Fruit fly (Drosophila melanogaster) whole organism, embryonic: ENCODE measurements around the gene CG34287.
A peak's percentile ranks its signal among the peaks of the same experiment; 100 is the strongest.

Experiments
- ATbp ChIP-seq: fragments of 200-800 bp; sonication (Bioruptor generic); optimal IDR thresholded peaks from 2 replicates; lab custom pipeline; 2017; ENCODE audit warnings: missing biosample characterization, mild to moderate bottlenecking, missing genetic modification characterization, missing genetic modification reagents
- Abd-B ChIP-seq: fragments of 200-800 bp; sonication (Bioruptor generic); optimal IDR thresholded peaks from 2 replicates; lab custom pipeline; 2018; ENCODE audit warnings: missing biosample characterization, mild to moderate bottlenecking, missing genetic modification characterization, moderate library complexity
- Bgb ChIP-seq: fragments of 200-800 bp; sonication (Bioruptor generic); IDR thresholded peaks from 2 replicates; pipeline ENCODE4 v1.3.6; 2022; ENCODE audit warnings: missing biosample characterization, missing genetic modification characterization; ENCODE audit not compliant: partially characterized antibody
- CG10267 ChIP-seq: fragments of 200-800 bp; sonication (Bioruptor generic); optimal IDR thresholded peaks from 2 replicates; lab custom pipeline; 2018; ENCODE audit warnings: missing biosample characterization, mild to moderate bottlenecking, missing genetic modification characterization, moderate library complexity
- CG11093 ChIP-seq: fragments of 200-800 bp; sonication (Bioruptor generic); IDR thresholded peaks from 3 replicates; pipeline ENCODE4 v1.3.6; 2022; ENCODE audit warnings: missing biosample characterization, missing genetic modification characterization
- CG11560 ChIP-seq: fragments of 200-800 bp; sonication (Bioruptor generic); IDR thresholded peaks from 3 replicates; pipeline ENCODE4 v1.3.6; 2022; ENCODE audit warnings: missing biosample characterization, missing genetic modification characterization
- CG11723 ChIP-seq: fragments of 200-800 bp; sonication (Bioruptor generic); optimal IDR thresholded peaks from 2 replicates; lab custom pipeline; 2017; ENCODE audit warnings: missing biosample characterization, mild to moderate bottlenecking, missing genetic modification characterization
- CG13624 ChIP-seq: fragments of 200-800 bp; sonication (Bioruptor generic); optimal IDR thresholded peaks from 2 replicates; lab custom pipeline; 2016; ENCODE audit warnings: missing biosample characterization, missing genetic modification characterization
- CG14710 ChIP-seq: fragments of 200-800 bp; sonication (Bioruptor generic); optimal IDR thresholded peaks from 3 replicates; lab custom pipeline; 2019; ENCODE audit warnings: missing biosample characterization, mild to moderate bottlenecking, missing genetic modification characterization, moderate library complexity
- CG14860 ChIP-seq: fragments of 200-800 bp; sonication (Bioruptor generic); IDR thresholded peaks from 3 replicates; pipeline ENCODE4 v1.3.6; 2022; ENCODE audit warnings: missing biosample characterization, missing genetic modification characterization; ENCODE audit not compliant: partially characterized antibody
- CG15269 ChIP-seq: fragments of 200-800 bp; sonication (Bioruptor generic); optimal IDR thresholded peaks from 2 replicates; lab custom pipeline; 2018; ENCODE audit warnings: missing biosample characterization, mild to moderate bottlenecking, missing genetic modification characterization, moderate library complexity
- CG17361 ChIP-seq: fragments of 200-800 bp; sonication (Bioruptor generic); IDR thresholded peaks from 3 replicates; pipeline ENCODE4 v1.3.6; 2022; ENCODE audit warnings: missing biosample characterization, missing genetic modification characterization
- CG2678 ChIP-seq: fragments of 200-800 bp; sonication (Bioruptor generic); optimal IDR thresholded peaks from 3 replicates; lab custom pipeline; 2019; ENCODE audit warnings: missing biosample characterization, mild to moderate bottlenecking, missing genetic modification characterization, moderate library complexity
- CG31224 ChIP-seq: fragments of 200-800 bp; sonication (Bioruptor generic); IDR thresholded peaks from 2 replicates; pipeline ENCODE4 v1.3.6; 2022; ENCODE audit warnings: missing biosample characterization, missing genetic modification characterization
- CG4707 ChIP-seq: fragments of 200-800 bp; sonication (Bioruptor generic); optimal IDR thresholded peaks from 2 replicates; lab custom pipeline; 2018; ENCODE audit warnings: missing biosample characterization, mild to moderate bottlenecking, missing genetic modification characterization, moderate library complexity
- CG6765 ChIP-seq: fragments of 200-800 bp; sonication (Bioruptor generic); optimal IDR thresholded peaks from 3 replicates; lab custom pipeline; 2017; ENCODE audit warnings: missing biosample characterization, mild to moderate bottlenecking, missing genetic modification characterization
- CG6791 ChIP-seq: fragments of 200-800 bp; sonication (Bioruptor generic); IDR thresholded peaks from 3 replicates; pipeline ENCODE4 v1.3.6; 2022; ENCODE audit warnings: missing biosample characterization, missing genetic modification characterization; ENCODE audit not compliant: partially characterized antibody
- CG7271 ChIP-seq: fragments of 200-800 bp; sonication (Bioruptor generic); optimal IDR thresholded peaks from 2 replicates; lab custom pipeline; 2018; ENCODE audit warnings: missing biosample characterization, mild to moderate bottlenecking, missing genetic modification characterization, moderate library complexity
- CG7786 ChIP-seq: fragments of 200-800 bp; sonication (Bioruptor generic); optimal IDR thresholded peaks from 2 replicates; lab custom pipeline; 2016; ENCODE audit warnings: missing biosample characterization, missing genetic modification characterization
- CG8290 ChIP-seq, 3 experiments: fragments of 200-800 bp; sonication (Bioruptor generic); optimal IDR thresholded peaks; 2 replicates each; lab custom pipeline; 2016 to 2019; ENCODE audit warnings: missing biosample characterization in 3 of 3, missing genetic modification characterization in 3 of 3, mild to moderate bottlenecking in 2 of 3, moderate library complexity in 1 of 3
- CG9215 ChIP-seq: fragments of 200-800 bp; sonication (Bioruptor generic); IDR thresholded peaks from 2 replicates; pipeline ENCODE4 v1.3.6; 2022; ENCODE audit warnings: missing biosample characterization, missing genetic modification characterization
- Camta ChIP-seq: fragments of 200-800 bp; sonication (Bioruptor generic); optimal IDR thresholded peaks from 2 replicates; lab custom pipeline; 2016; ENCODE audit warnings: missing biosample characterization, missing genetic modification characterization
- Hey ChIP-seq: fragments of 200-800 bp; sonication (Bioruptor generic); optimal IDR thresholded peaks from 3 replicates; lab custom pipeline; 2018; ENCODE audit warnings: missing biosample characterization, mild to moderate bottlenecking, missing genetic modification characterization
- HmgD ChIP-seq: fragments of 200-800 bp; sonication (Bioruptor generic); optimal IDR thresholded peaks from 3 replicates; lab custom pipeline; 2016; ENCODE audit warnings: missing biosample characterization, missing genetic modification characterization
- Hr51 ChIP-seq, 2 experiments: fragments of 200-800 bp; sonication (Bioruptor generic); optimal IDR thresholded peaks; 2 replicates in 1 of 2; 3 replicates in 1 of 2; lab custom pipeline; 2016 to 2018; ENCODE audit warnings: missing biosample characterization in 2 of 2, missing genetic modification characterization in 2 of 2, mild to moderate bottlenecking in 1 of 2, moderate library complexity in 1 of 2
- Hr78 ChIP-seq, 2 experiments: fragments of 200-800 bp in 1 of 2; fragments of >200 bp in 1 of 2; sonication (Bioruptor generic) in 1 of 2; optimal IDR thresholded peaks; 2 replicates each; lab custom pipeline; 2017 to 2019; ENCODE audit warnings: missing biosample characterization in 2 of 2, missing genetic modification characterization in 2 of 2, mild to moderate bottlenecking in 1 of 2, moderate library complexity in 1 of 2
- Lhr ChIP-seq: fragments of 200-800 bp; sonication (Bioruptor generic); optimal IDR thresholded peaks from 3 replicates; lab custom pipeline; 2017; ENCODE audit warnings: mild to moderate bottlenecking, missing biosample characterization, missing genetic modification reagents, missing genetic modification characterization
- NC2α ChIP-seq: fragments of 200-800 bp; sonication (Bioruptor generic); optimal IDR thresholded peaks from 2 replicates; lab custom pipeline; 2016; ENCODE audit warnings: missing biosample characterization, missing genetic modification characterization
- Scr ChIP-seq: fragments of 200-800 bp; sonication (Bioruptor generic); IDR thresholded peaks from 2 replicates; pipeline ENCODE4 v1.3.6; 2022; ENCODE audit warnings: missing biosample characterization, missing genetic modification characterization; ENCODE audit not compliant: partially characterized antibody
- Vsx1 ChIP-seq: fragments of 200-800 bp; sonication (Bioruptor generic); optimal IDR thresholded peaks from 2 replicates; lab custom pipeline; 2017; ENCODE audit warnings: missing biosample characterization, mild to moderate bottlenecking, missing genetic modification characterization, missing genetic modification reagents
- ap ChIP-seq: fragments of 200-800 bp; sonication (Bioruptor generic); IDR thresholded peaks from 2 replicates; pipeline ENCODE4 v1.3.6; 2022; ENCODE audit warnings: missing biosample characterization, missing genetic modification characterization
- ara ChIP-seq: fragments of 200-800 bp; sonication (Bioruptor generic); IDR thresholded peaks from 2 replicates; pipeline ENCODE4 v1.3.6; 2022; ENCODE audit warnings: missing biosample characterization, missing genetic modification characterization
- bowl ChIP-seq: fragments of 200-800 bp; sonication (Bioruptor generic); IDR thresholded peaks from 2 replicates; pipeline ENCODE4 v1.3.6; 2022; ENCODE audit warnings: missing biosample characterization, missing genetic modification characterization
- chinmo ChIP-seq: fragments of 200-800 bp; sonication (Bioruptor generic); IDR thresholded peaks from 4 replicates; pipeline ENCODE4 v1.3.6; 2022; ENCODE audit warnings: missing biosample characterization, missing genetic modification characterization; ENCODE audit not compliant: partially characterized antibody
- dmrt99B ChIP-seq: fragments of 200-800 bp; sonication (Bioruptor generic); optimal IDR thresholded peaks from 2 replicates; lab custom pipeline; 2018; ENCODE audit warnings: missing biosample characterization, mild to moderate bottlenecking, missing genetic modification characterization, moderate library complexity
- dpn ChIP-seq, 2 experiments: fragments of 200-800 bp; sonication (Bioruptor generic); optimal IDR thresholded peaks; 3 replicates each; lab custom pipeline; 2016; ENCODE audit warnings: missing biosample characterization in 2 of 2, missing genetic modification characterization in 2 of 2
- dysf ChIP-seq: fragments of 200-800 bp; sonication (Bioruptor generic); IDR thresholded peaks from 3 replicates; pipeline ENCODE4 v1.3.6; 2022; ENCODE audit warnings: missing biosample characterization, missing genetic modification characterization
- grau ChIP-seq: fragments of 200-800 bp; optimal IDR thresholded peaks from 3 replicates; lab custom pipeline; 2019; ENCODE audit warnings: missing biosample characterization, mild to moderate bottlenecking, missing genetic modification characterization, moderate library complexity
- gsb ChIP-seq: fragments of 200-800 bp; sonication (Bioruptor generic); IDR thresholded peaks from 2 replicates; pipeline ENCODE4 v1.3.6; 2022; ENCODE audit warnings: missing biosample characterization, missing genetic modification characterization
- hb ChIP-seq: fragments of 200-800 bp; sonication (Bioruptor generic); IDR thresholded peaks from 3 replicates; pipeline ENCODE4 v1.3.6; 2022; ENCODE audit warnings: missing biosample characterization, missing genetic modification characterization; ENCODE audit not compliant: partially characterized antibody
- her ChIP-seq: fragments of 200-800 bp; sonication (Bioruptor generic); optimal IDR thresholded peaks from 2 replicates; lab custom pipeline; 2016; ENCODE audit warnings: missing biosample characterization, missing genetic modification characterization
- lab ChIP-seq: fragments of 200-800 bp; sonication (Bioruptor generic); optimal IDR thresholded peaks from 3 replicates; lab custom pipeline; 2017; ENCODE audit warnings: missing biosample characterization, missing genetic modification characterization, mild to moderate bottlenecking, moderate library complexity, missing genetic modification reagents
- mam ChIP-seq: fragments of 200-800 bp; sonication (Bioruptor generic); optimal IDR thresholded peaks from 3 replicates; lab custom pipeline; 2016; ENCODE audit warnings: missing biosample characterization, missing genetic modification characterization
- nerfin-2 ChIP-seq: fragments of 200-800 bp; sonication (Bioruptor generic); IDR thresholded peaks from 2 replicates; pipeline ENCODE4 v1.3.6; 2022; ENCODE audit warnings: missing biosample characterization, missing genetic modification characterization; ENCODE audit not compliant: partially characterized antibody
- oc ChIP-seq: fragments of 200-800 bp; sonication (Bioruptor generic); optimal IDR thresholded peaks from 2 replicates; lab custom pipeline; 2018; ENCODE audit warnings: missing biosample characterization, mild to moderate bottlenecking, missing genetic modification characterization, moderate library complexity
- onecut ChIP-seq: fragments of 200-800 bp; sonication (Bioruptor generic); IDR thresholded peaks from 2 replicates; pipeline ENCODE4 v1.3.6; 2022; ENCODE audit warnings: missing biosample characterization, missing genetic modification characterization
- sens ChIP-seq: fragments of 200-800 bp; sonication (Bioruptor generic); peaks from one replicate; lab custom pipeline; 2016; ENCODE audit warnings: missing biosample characterization, missing genetic modification characterization
- sisA ChIP-seq: fragments of 200-800 bp; sonication (Bioruptor generic); IDR thresholded peaks from 2 replicates; pipeline ENCODE4 v1.3.6; 2022; ENCODE audit warnings: missing biosample characterization, missing genetic modification characterization
- vnd ChIP-seq: fragments of 200-800 bp; sonication (Bioruptor generic); IDR thresholded peaks from 3 replicates; pipeline ENCODE4 v1.3.6; 2022; ENCODE audit warnings: missing biosample characterization, missing genetic modification characterization; ENCODE audit not compliant: partially characterized antibody
- yki ChIP-seq: fragments of >200 bp; optimal IDR thresholded peaks from 3 replicates; lab custom pipeline; 2018

Gene CG34287

DNA sequence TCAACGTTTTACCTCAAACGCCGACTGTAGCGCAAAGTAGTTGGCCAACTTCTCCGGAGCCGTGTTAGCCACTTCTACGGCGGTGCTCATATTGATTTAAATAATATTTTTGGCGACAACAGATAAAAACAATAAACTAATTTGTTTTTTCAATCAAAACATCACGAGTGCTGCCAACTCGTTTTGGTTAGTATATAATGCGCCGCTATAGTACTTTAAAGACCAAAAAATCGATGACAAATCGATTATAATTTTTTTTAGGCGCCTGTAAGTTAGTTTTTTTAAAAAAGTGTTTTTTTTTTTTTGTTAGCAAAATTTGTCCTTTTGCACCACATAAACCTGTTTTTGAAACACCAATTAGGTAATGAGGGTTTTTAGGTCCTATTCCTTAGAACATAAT is 31.9 kb upstream of the CG34287 start, which contains the start of gene Hpr1 (continued):
- TF ChIP-seq CG6765 (GFP tag; lab: Kevin White, UChicago): no peak
- no peak for TF ChIP-seq ara (GFP tag; lab: Robert Waterston, UW)
- no peak for TF ChIP-seq oc (tag; lab: Kevin White, UChicago)
- no peak for TF ChIP-seq Abd-B
- TF ChIP-seq sens: peak; percentile 53
- TF ChIP-seq CG8290 (GFP tag; optimal IDR thresholded peaks at IDR 0.05; lab: Kevin White, UChicago): no peak
- TF ChIP-seq CG8290 (tag; optimal IDR thresholded peaks at IDR 0.05; lab: Kevin White, UChicago): no peak
- TF ChIP-seq Bgb: peak; percentile 29; the same call in 1 of the 2 replicates
- TF ChIP-seq ap: no peak
- TF ChIP-seq Hey (tag; lab: Kevin White, UChicago): no peak
- TF ChIP-seq Lhr: no peak
- no peak for TF ChIP-seq Hr51 (GFP tag; optimal IDR thresholded peaks at IDR 0.05; lab: Kevin White, UChicago)
- no peak for TF ChIP-seq ATbp (GFP tag; lab: Kevin White, UChicago)
- no peak for TF ChIP-seq mam (GFP tag; lab: Kevin White, UChicago)
- TF ChIP-seq CG14710 (tag; lab: Kevin White, UChicago): no peak
- no peak for TF ChIP-seq CG7271 (tag; lab: Kevin White, UChicago)
- TF ChIP-seq HmgD (GFP tag; lab: Kevin White, UChicago): no peak
- no peak for TF ChIP-seq her (GFP tag; lab: Kevin White, UChicago)
- TF ChIP-seq sisA (GFP tag; lab: Robert Waterston, UW): no peak
- TF ChIP-seq Vsx1 (GFP tag; lab: Kevin White, UChicago): no peak
- TF ChIP-seq Hr78 (GFP tag; optimal IDR thresholded peaks at IDR 0.05; lab: Kevin White, UChicago): no peak
- no peak for TF ChIP-seq bowl (GFP tag; lab: Robert Waterston, UW)
- TF ChIP-seq CG7786: no peak
- no peak for TF ChIP-seq CG2678 (tag; lab: Kevin White, UChicago)
- no peak for TF ChIP-seq CG31224 (GFP tag; lab: Robert Waterston, UW)
- no peak for TF ChIP-seq CG11560 (tag; lab: Robert Waterston, UW)
- no peak for TF ChIP-seq grau (tag; lab: Kevin White, UChicago)
- TF ChIP-seq CG6791 (GFP tag; lab: Robert Waterston, UW): peak; percentile 60; the same call in 2 of the 3 replicates
- no peak for TF ChIP-seq vnd (GFP tag; lab: Robert Waterston, UW)
- TF ChIP-seq yki (lab: Kevin White, UChicago): no peak
- no peak for TF ChIP-seq CG11093 (GFP tag; lab: Robert Waterston, UW)
- TF ChIP-seq CG17361: no peak
- TF ChIP-seq lab (GFP tag; lab: Kevin White, UChicago): no peak
- no peak for TF ChIP-seq dysf (GFP tag; lab: Robert Waterston, UW)
- peak; percentile 58 for TF ChIP-seq Scr
- TF ChIP-seq dmrt99B (tag; lab: Kevin White, UChicago): no peak
- peak; percentile 42 for TF ChIP-seq CG10267
- TF ChIP-seq dpn (GFP tag; optimal IDR thresholded peaks at IDR 0.05; lab: Kevin White, UChicago): no peak
- TF ChIP-seq CG11723 (GFP tag; lab: Kevin White, UChicago): no peak
- no peak for TF ChIP-seq CG4707
- TF ChIP-seq hb (GFP tag; lab: Robert Waterston, UW): no peak
- TF ChIP-seq CG9215 (GFP tag; lab: Robert Waterston, UW): no peak
- no peak for TF ChIP-seq Camta (GFP tag; lab: Kevin White, UChicago)
- TF ChIP-seq chinmo (GFP tag; lab: Robert Waterston, UW): no peak
- TF ChIP-seq nerfin-2: peak; percentile 48; the same call in 1 of the 2 replicates
- no peak for TF ChIP-seq CG13624 (GFP tag; lab: Kevin White, UChicago)
- TF ChIP-seq gsb (GFP tag; lab: Robert Waterston, UW): no peak
- TF ChIP-seq CG15269 (tag; lab: Kevin White, UChicago): no peak
- 0 out of 2 replicates have a peak, but pooled peaks have one; percentile 34 for TF ChIP-seq onecut (GFP tag; lab: Robert Waterston, UW)
- no peak for TF ChIP-seq NC2α (GFP tag; lab: Kevin White, UChicago)
- no peak for TF ChIP-seq CG14860 (GFP tag; lab: Robert Waterston, UW)
